Worm (Caenorhabditis elegans) whole organism, L3 larva: ENCODE results near the gene col-145.

Experiments
- R02D3.7 ChIP-seq: fragments of 150-350 bp; optimal IDR thresholded peaks from 2 replicates; lab custom pipeline; 2014; ENCODE audit warnings: missing biosample characterization, missing genetic modification characterization
- ceh-82 ChIP-seq: fragments of 150-350 bp; optimal IDR thresholded peaks from 2 replicates; lab custom pipeline; 2014; ENCODE audit warnings: missing biosample characterization, missing genetic modification characterization
- egl-27 ChIP-seq: sonication (generic microtip); optimal IDR thresholded peaks from 4 replicates; lab custom pipeline; 2017; ENCODE audit warnings: missing biosample characterization, missing genetic modification reagents, missing genetic modification characterization
- eor-1 ChIP-seq, 2 experiments: fragments of 150-350 bp; optimal IDR thresholded peaks; 2 replicates each; lab custom pipeline; 2014 to 2018; ENCODE audit warnings: missing biosample characterization in 2 of 2, missing genetic modification characterization in 2 of 2
- nhr-11 ChIP-seq: fragments of 150-350 bp; optimal IDR thresholded peaks from 2 replicates; lab custom pipeline; 2014; ENCODE audit warnings: missing biosample characterization, missing genetic modification characterization
- nhr-237 ChIP-seq: fragments of 150-350 bp; optimal IDR thresholded peaks from 2 replicates; lab custom pipeline; 2014; ENCODE audit warnings: missing biosample characterization, missing genetic modification characterization
- nhr-25 ChIP-seq: sonication (generic microtip); optimal IDR thresholded peaks from 2 replicates; lab custom pipeline; 2017; ENCODE audit warnings: missing biosample characterization, missing genetic modification characterization
- sea-2 ChIP-seq: fragments of 150-350 bp; sonication (generic microtip); optimal IDR thresholded peaks from 4 replicates; lab custom pipeline; 2014; ENCODE audit warnings: missing biosample characterization, missing genetic modification reagents, missing genetic modification characterization
- snpc-4 ChIP-seq: fragments of 150-350 bp; optimal IDR thresholded peaks from 2 replicates; lab custom pipeline; 2014; ENCODE audit warnings: missing biosample characterization, missing genetic modification characterization

ce11 chrV:9126316-9126715 is 36.5 kb downstream of the col-145 start, which contains the start of gene F21C10.4:
- no peak for TF ChIP-seq R02D3.7 (tag; lab: Kevin White, UChicago)
- no peak for TF ChIP-seq snpc-4 (tag; lab: Kevin White, UChicago)
- no peak for TF ChIP-seq ceh-82 (tag; lab: Kevin White, UChicago)
- TF ChIP-seq eor-1 (tag; optimal IDR thresholded peaks at IDR 0.05; lab: Kevin White, UChicago) = no peak
- TF ChIP-seq nhr-11 = no peak
- TF ChIP-seq egl-27 (tag; lab: Kevin White, UChicago) = no peak
- TF ChIP-seq sea-2 (GFP tag; lab: Kevin White, UChicago) = no peak
- no peak for TF ChIP-seq nhr-25 (tag; lab: Kevin White, UChicago)
- TF ChIP-seq nhr-237 (tag; lab: Kevin White, UChicago) = no peak
